Worm (Caenorhabditis elegans): ENCODE measurements around the gene grl-10.

grl-10 gene

DNA sequence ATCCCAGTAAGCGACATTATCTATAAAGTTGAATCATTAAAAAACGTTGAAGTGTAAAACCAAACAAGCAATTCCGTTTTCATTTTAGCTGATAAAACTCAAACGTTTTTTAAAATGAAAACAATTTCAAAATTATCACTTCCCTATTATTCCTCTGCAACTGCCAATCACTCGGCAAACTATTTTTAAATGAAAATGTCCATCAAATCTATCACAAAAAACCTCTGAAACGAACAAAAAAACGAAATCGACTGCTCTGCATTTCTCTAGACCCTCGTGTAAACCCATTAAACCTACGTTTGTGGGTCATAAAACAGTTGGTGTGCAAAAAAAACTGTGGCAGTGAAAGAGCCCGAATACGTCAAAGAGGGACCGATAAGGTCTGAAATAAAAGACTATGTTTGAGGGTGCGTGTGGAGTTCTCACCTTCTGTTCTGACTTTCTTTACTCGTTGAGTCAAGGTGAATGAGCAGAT, 31.8 kb upstream of the grl-10 start, which contains the start of gene fbxl-5:
Gene fbxl-5, plus strand, starts transcription at position 425 of the 475 bp plus-strand sequence.
- TF ChIP-seq dve-1 (tag; optimal IDR thresholded peaks at IDR 0.05; ENCODE audit: insufficient read depth) (peak; percentile 30), dmd-6 (GFP tag; IDR thresholded peaks at IDR 0.05) (peak; percentile 83), hlh-11 (tag; optimal IDR thresholded peaks at IDR 0.05) (peak; percentile 13), nhr-237 (tag; optimal IDR thresholded peaks at IDR 0.05) (no peak), tra-1 (GFP tag; IDR thresholded peaks at IDR 0.05) (peak; percentile 85)

DNA sequence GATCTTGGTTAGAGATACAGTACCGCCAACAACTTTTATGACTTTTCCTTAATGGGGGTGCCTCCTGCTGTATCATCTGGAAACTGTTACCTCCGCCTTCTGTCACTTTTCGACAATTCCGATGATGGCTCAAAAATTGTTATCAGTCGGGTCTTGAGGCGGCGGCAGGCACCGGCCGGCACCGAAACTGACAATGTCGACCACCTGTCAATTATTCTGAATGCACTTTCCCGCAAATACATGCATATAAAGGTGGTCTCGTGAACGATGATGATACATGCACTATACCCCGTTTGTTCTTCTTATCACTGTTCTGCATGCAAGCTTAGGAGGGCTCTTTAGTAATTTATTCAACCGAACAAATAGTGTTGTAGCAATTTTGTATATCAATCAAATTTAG, 30.3 kb upstream of the grl-10 start:
- no peak for TF ChIP-seq madf-9 (GFP tag; conservative IDR thresholded peaks at IDR 0.05)
- no peak for TF ChIP-seq nhr-76 (tag; optimal IDR thresholded peaks at IDR 0.05)
- no peak for TF ChIP-seq ceh-44 (GFP tag; IDR thresholded peaks at IDR 0.05)
- TF ChIP-seq nhr-28 (tag; optimal IDR thresholded peaks at IDR 0.05), result peak; percentile 75
- no peak for TF ChIP-seq nhr-11 (tag; optimal IDR thresholded peaks at IDR 0.05)
- TF ChIP-seq attf-4 (tag; optimal IDR thresholded peaks at IDR 0.05), result no peak
- no peak for TF ChIP-seq spr-1 (tag; optimal IDR thresholded peaks at IDR 0.05)
- TF ChIP-seq php-3 (GFP tag; IDR thresholded peaks at IDR 0.05), result peak; percentile 93
- TF ChIP-seq dpl-1 (GFP tag; optimal IDR thresholded peaks at IDR 0.05), result no peak
- TF ChIP-seq mdl-1 (tag; optimal IDR thresholded peaks at IDR 0.05), result peak in 1 of 2 experiments; percentile 2
- peak; percentile 83 for TF ChIP-seq pha-4 (GFP tag; IDR thresholded peaks at IDR 0.05)
- TF ChIP-seq pha-4 (tag; optimal IDR thresholded peaks at IDR 0.05), result no peak
- no peak for TF ChIP-seq dmd-9 (GFP tag; IDR thresholded peaks at IDR 0.05)
- no peak for TF ChIP-seq lin-13 (GFP tag; optimal IDR thresholded peaks at IDR 0.05)
- TF ChIP-seq snpc-4 (tag; optimal IDR thresholded peaks at IDR 0.05), result no peak
- peak; percentile 80 for TF ChIP-seq ceh-20 (GFP tag; IDR thresholded peaks at IDR 0.05)
- peak; percentile 80; the same call in 1 of the 2 replicates for TF ChIP-seq saeg-2 (GFP tag; IDR thresholded peaks at IDR 0.05)
- peak; percentile 53 for TF ChIP-seq pqm-1 (tag; optimal IDR thresholded peaks at IDR 0.05)
- TF ChIP-seq hlh-30 (tag; optimal IDR thresholded peaks at IDR 0.05; ENCODE audit: insufficient read depth), result peak; percentile 58
- no peak for TF ChIP-seq F10B5.3 (tag; optimal IDR thresholded peaks at IDR 0.05)
- no peak for TF ChIP-seq spr-3 (GFP tag; optimal IDR thresholded peaks at IDR 0.05)
- no peak for TF ChIP-seq lin-15B (tag; optimal IDR thresholded peaks at IDR 0.05)
- no peak for TF ChIP-seq nhr-25 (tag; optimal IDR thresholded peaks at IDR 0.05; ENCODE audit: borderline replicate concordance, insufficient read depth)
- peak; percentile 15 for TF ChIP-seq duxl-1 (tag; optimal IDR thresholded peaks at IDR 0.05; ENCODE audit: poor library complexity)
- TF ChIP-seq D1046.2 (GFP tag; IDR thresholded peaks at IDR 0.05), result no peak
- no peak for TF ChIP-seq snpc-1.2 (GFP tag; IDR thresholded peaks at IDR 0.05)
- TF ChIP-seq lir-3 (tag; optimal IDR thresholded peaks at IDR 0.05), result no peak
- peak; percentile 100 for TF ChIP-seq tra-1 (GFP tag; IDR thresholded peaks at IDR 0.05)
- peak; percentile 53 for TF ChIP-seq mep-1 (tag; optimal IDR thresholded peaks at IDR 0.05)
- TF ChIP-seq cey-2 (tag; optimal IDR thresholded peaks at IDR 0.05; ENCODE audit: borderline replicate concordance, insufficient read depth), result no peak
- TF ChIP-seq gei-8 (GFP tag; optimal IDR thresholded peaks at IDR 0.05), result peak; percentile 33
- TF ChIP-seq nhr-77 (tag; optimal IDR thresholded peaks at IDR 0.05), result peak; percentile 25
- TF ChIP-seq jun-1 (tag; optimal IDR thresholded peaks at IDR 0.05), result no peak
- TF ChIP-seq ceh-28 (tag; optimal IDR thresholded peaks at IDR 0.05), result no peak
- no peak for TF ChIP-seq fkh-10 (GFP tag; optimal IDR thresholded peaks at IDR 0.05)
- TF ChIP-seq aha-1 (tag), result peak; percentile 50
- no peak for TF ChIP-seq egl-43 (GFP tag; IDR thresholded peaks at IDR 0.05)
- TF ChIP-seq aly-2 (tag; optimal IDR thresholded peaks at IDR 0.05), result no peak
- peak; percentile 41; the same call in 1 of the 2 replicates for TF ChIP-seq set-16 (GFP tag; IDR thresholded peaks at IDR 0.05)
- TF ChIP-seq vab-7 (GFP tag; IDR thresholded peaks at IDR 0.05), result no peak
- TF ChIP-seq lin-38 (GFP tag; IDR thresholded peaks at IDR 0.05), result no peak
- TF ChIP-seq mxl-2 (GFP tag; conservative IDR thresholded peaks at IDR 0.05), result 0 out of 2 replicates have a peak, but pooled peaks have one; percentile 28
- peak; percentile 97 for TF ChIP-seq dve-1 (tag; optimal IDR thresholded peaks at IDR 0.05; ENCODE audit: insufficient read depth)
- no peak for TF ChIP-seq sdz-12 (GFP tag; optimal IDR thresholded peaks at IDR 0.05)
- no peak for TF ChIP-seq daf-8 (GFP tag; IDR thresholded peaks at IDR 0.05)
- no peak for TF ChIP-seq zfp-2 (tag; optimal IDR thresholded peaks at IDR 0.05)
